Fruit fly (Drosophila melanogaster) whole organism, embryonic: ENCODE results near the gene Npc2g.

ENCODE experiments used
- Atf-2 ChIP-seq: fragments of 200-800 bp; sonication (Bioruptor generic); optimal IDR thresholded peaks from 2 replicates; lab custom pipeline; 2016; ENCODE audit warnings: missing biosample characterization, missing genetic modification characterization
- CG4404 ChIP-seq: fragments of 200-800 bp; sonication (Bioruptor generic); IDR thresholded peaks from 2 replicates; pipeline ENCODE4 v1.3.6; 2022; ENCODE audit warnings: missing biosample characterization, missing genetic modification characterization
- MESR4 ChIP-seq: fragments of 200-800 bp; sonication (Bioruptor generic); optimal IDR thresholded peaks from 2 replicates; lab custom pipeline; 2018; ENCODE audit warnings: missing biosample characterization, mild to moderate bottlenecking, missing genetic modification characterization, moderate library complexity
- NC2β ChIP-seq: fragments of 200-800 bp; sonication (Bioruptor generic); optimal IDR thresholded peaks from 2 replicates; lab custom pipeline; 2016; ENCODE audit warnings: missing biosample characterization, missing genetic modification characterization
- dimm ChIP-seq: fragments of 200-800 bp; sonication (Bioruptor generic); IDR thresholded peaks from 2 replicates; pipeline ENCODE4 v1.3.6; 2022; ENCODE audit warnings: missing biosample characterization, missing genetic modification characterization
- mam ChIP-seq: fragments of 200-800 bp; sonication (Bioruptor generic); optimal IDR thresholded peaks from 3 replicates; lab custom pipeline; 2016; ENCODE audit warnings: missing biosample characterization, missing genetic modification characterization
- ro ChIP-seq: fragments of 200-800 bp; sonication (Bioruptor generic); IDR thresholded peaks from 2 replicates; pipeline ENCODE4 v1.3.6; 2022; ENCODE audit warnings: missing biosample characterization, missing genetic modification characterization
- shn ChIP-seq: fragments of 200-800 bp; sonication (Bioruptor generic); optimal IDR thresholded peaks from 3 replicates; lab custom pipeline; 2016; ENCODE audit warnings: missing biosample characterization, missing genetic modification characterization

- TF ChIP-seq CG4404 (GFP tag; lab: Robert Waterston, UW) (no peak), dimm (GFP tag; lab: Robert Waterston, UW) (no peak), NC2β (no peak), ro (GFP tag; lab: Robert Waterston, UW) (no peak), mam (GFP tag; lab: Kevin White, UChicago) (no peak), Atf-2 (GFP tag; lab: Kevin White, UChicago) (no peak), shn (GFP tag; lab: Kevin White, UChicago) (no peak), MESR4 (GFP tag; lab: Kevin White, UChicago) (no peak)
These were observed 36.1 kb upstream of the Npc2g start for dm6 chr3R:30781116-30781515.
